Worm (Caenorhabditis elegans) whole organism, mixed stage, embryonic: Measurements from ENCODE around the gene spex-3.
A peak's percentile ranks its signal among the peaks of the same experiment; 100 is the strongest.

ENCODE experiments used
- M03D4.4 ChIP-seq: sonication (generic microtip); optimal IDR thresholded peaks from 2 replicates; lab custom pipeline; 2017; ENCODE audit warnings: mild to moderate bottlenecking, missing genetic modification characterization, missing compliant biosample characterization
- bed-3 ChIP-seq: fragments of 200-800 bp; sonication (Bioruptor generic); optimal IDR thresholded peaks from 3 replicates; lab custom pipeline; 2018; ENCODE audit warnings: mild to moderate bottlenecking, missing genetic modification characterization, moderate library complexity, missing compliant biosample characterization
- blmp-1 ChIP-seq: fragments of 150-350 bp; optimal IDR thresholded peaks from 2 replicates; lab custom pipeline; 2014; ENCODE audit warnings: missing biosample characterization, missing genetic modification characterization
- ces-1 ChIP-seq: fragments of 150-350 bp; optimal IDR thresholded peaks from 2 replicates; lab custom pipeline; 2014; ENCODE audit warnings: missing biosample characterization, missing genetic modification reagents, missing genetic modification characterization
- cnd-1 ChIP-seq: fragments of 200-800 bp; sonication (Bioruptor generic); optimal IDR thresholded peaks from 2 replicates; lab custom pipeline; 2018; ENCODE audit warnings: mild to moderate bottlenecking, missing genetic modification characterization, missing compliant biosample characterization
- drap-1 ChIP-seq: fragments of 200-800 bp; sonication (Bioruptor generic); optimal IDR thresholded peaks from 3 replicates; lab custom pipeline; 2018; ENCODE audit warnings: mild to moderate bottlenecking, missing genetic modification characterization, missing compliant biosample characterization
- elt-1 ChIP-seq: sonication (generic microtip); optimal IDR thresholded peaks from 2 replicates; lab custom pipeline; 2017; ENCODE audit warnings: missing genetic modification characterization, mild to moderate bottlenecking, missing compliant biosample characterization, antibody characterized with exemption, moderate library complexity, borderline replicate concordance; ENCODE audit not compliant: insufficient read depth
- elt-3 ChIP-seq: fragments of 150-350 bp; optimal IDR thresholded peaks from 2 replicates; lab custom pipeline; 2014; ENCODE audit warnings: missing biosample characterization, missing genetic modification characterization
- ham-2 ChIP-seq: fragments of 200-800 bp; sonication (Bioruptor generic); optimal IDR thresholded peaks from 2 replicates; lab custom pipeline; 2018; ENCODE audit warnings: mild to moderate bottlenecking, missing genetic modification characterization, missing compliant biosample characterization
- hlh-1 ChIP-seq: fragments of 150-350 bp; optimal IDR thresholded peaks from 2 replicates; lab custom pipeline; 2014; ENCODE audit warnings: missing biosample characterization, missing genetic modification reagents, missing genetic modification characterization
- lin-13 ChIP-seq: fragments of 150-350 bp; optimal IDR thresholded peaks from 2 replicates; lab custom pipeline; 2014; ENCODE audit warnings: missing biosample characterization, missing genetic modification characterization
- lin-32 ChIP-seq: fragments of 200-800 bp; sonication (Bioruptor generic); optimal IDR thresholded peaks from 2 replicates; lab custom pipeline; 2018; ENCODE audit warnings: mild to moderate bottlenecking, missing genetic modification characterization, missing compliant biosample characterization
- lsy-2 ChIP-seq: fragments of 150-350 bp; optimal IDR thresholded peaks from 2 replicates; lab custom pipeline; 2014; ENCODE audit warnings: missing biosample characterization, missing genetic modification characterization
- mab-5 ChIP-seq: fragments of 150-350 bp; optimal IDR thresholded peaks from 2 replicates; lab custom pipeline; 2014; ENCODE audit warnings: missing biosample characterization, missing genetic modification characterization
- mep-1 ChIP-seq: fragments of 150-350 bp; optimal IDR thresholded peaks from 2 replicates; lab custom pipeline; 2017; ENCODE audit warnings: missing biosample characterization, missing genetic modification reagents, missing genetic modification characterization, inconsistent platforms
- mls-2 ChIP-seq: sonication (generic microtip); optimal IDR thresholded peaks from 2 replicates; lab custom pipeline; 2016; ENCODE audit warnings: mild to moderate bottlenecking, missing genetic modification characterization, moderate library complexity, missing compliant biosample characterization
- nhr-12 ChIP-seq: fragments of 150-350 bp; optimal IDR thresholded peaks from 2 replicates; lab custom pipeline; 2014; ENCODE audit warnings: missing biosample characterization, missing genetic modification characterization
- nhr-2 ChIP-seq: fragments of 150-350 bp; optimal IDR thresholded peaks from 2 replicates; lab custom pipeline; 2014; ENCODE audit warnings: missing biosample characterization, missing genetic modification characterization
- nhr-237 ChIP-seq: fragments of 150-350 bp; optimal IDR thresholded peaks from 2 replicates; lab custom pipeline; 2014; ENCODE audit warnings: missing biosample characterization, missing genetic modification characterization
- nhr-28 ChIP-seq: fragments of 150-350 bp; optimal IDR thresholded peaks from 2 replicates; lab custom pipeline; 2014; ENCODE audit warnings: missing biosample characterization, missing genetic modification characterization
- nhr-76 ChIP-seq: sonication (generic microtip); optimal IDR thresholded peaks from 2 replicates; lab custom pipeline; 2017; ENCODE audit warnings: missing biosample characterization, missing genetic modification characterization
- pha-4 ChIP-seq: fragments of 150-350 bp; optimal IDR thresholded peaks from 2 replicates; lab custom pipeline; 2018; ENCODE audit warnings: missing biosample characterization, missing genetic modification reagents, missing genetic modification characterization
- sem-2 ChIP-seq: fragments of 200-800 bp; sonication (Bioruptor generic); optimal IDR thresholded peaks from 2 replicates; lab custom pipeline; 2018; ENCODE audit warnings: mild to moderate bottlenecking, missing genetic modification characterization, missing compliant biosample characterization
- snpc-4 ChIP-seq: fragments of 150-350 bp; optimal IDR thresholded peaks from 2 replicates; lab custom pipeline; 2014; ENCODE audit warnings: missing biosample characterization, missing genetic modification characterization
- sptf-1 ChIP-seq: sonication (generic microtip); optimal IDR thresholded peaks from 2 replicates; lab custom pipeline; 2017; ENCODE audit warnings: mild to moderate bottlenecking, missing genetic modification characterization, moderate library complexity, missing compliant biosample characterization
- unc-120 ChIP-seq: sonication (generic microtip); optimal IDR thresholded peaks from 2 replicates; lab custom pipeline; 2017; ENCODE audit warnings: missing genetic modification characterization, missing compliant biosample characterization; ENCODE audit not compliant: poor library complexity, severe bottlenecking
- unc-39 ChIP-seq: fragments of 150-350 bp; optimal IDR thresholded peaks from 2 replicates; lab custom pipeline; 2014; ENCODE audit warnings: missing biosample characterization, missing genetic modification characterization
- unc-62 ChIP-seq: fragments of 150-350 bp; optimal IDR thresholded peaks from 2 replicates; lab custom pipeline; 2014; ENCODE audit warnings: missing biosample characterization, missing genetic modification reagents, missing genetic modification characterization
- zip-8 ChIP-seq: fragments of 150-350 bp; optimal IDR thresholded peaks from 2 replicates; lab custom pipeline; 2014; ENCODE audit warnings: missing biosample characterization, missing genetic modification characterization
- ztf-11 ChIP-seq: fragments of 150-350 bp; optimal IDR thresholded peaks from 2 replicates; lab custom pipeline; 2014; ENCODE audit warnings: missing biosample characterization, missing genetic modification characterization

Gene spex-3

ce11 chrIII:1665799-1666308 is 36.4 kb downstream of the spex-3 start, which contains the start of gene Y22D7AR.3:
Y22D7AR.3 (minus strand) TSS chrIII:1665849.
- TF ChIP-seq zip-8 (tag; lab: Kevin White, UChicago) (peak; percentile 40), snpc-4 (no peak)

ce11 chrIII:1665373-1665772 is 36.9 kb downstream of the spex-3 start:
- TF ChIP-seq mab-5 (tag; lab: Kevin White, UChicago) (no peak), snpc-4 (no peak), nhr-2 (tag; lab: Kevin White, UChicago) (no peak), ces-1 (GFP tag; lab: Kevin White, UChicago) (no peak), lin-32 (GFP tag; lab: Kevin White, UChicago) (no peak), bed-3 (no peak), nhr-237 (tag; lab: Kevin White, UChicago) (no peak), M03D4.4 (tag; lab: Kevin White, UChicago) (no peak), blmp-1 (no peak), hlh-1 (no peak), elt-1 (tag; lab: Kevin White, UChicago) (no peak), sptf-1 (tag; lab: Kevin White, UChicago) (no peak), nhr-76 (tag; lab: Kevin White, UChicago) (no peak), ztf-11 (tag; lab: Kevin White, UChicago) (no peak), unc-39 (tag; lab: Kevin White, UChicago) (no peak), nhr-12 (tag; lab: Kevin White, UChicago) (no peak)

ce11 chrIII:1664761-1665266 is 37.4 kb downstream of the spex-3 start, which contains the start of gene Y22D7AL.16:
Y22D7AL.16 (minus strand) TSS chrIII:1665216.
- no peak for TF ChIP-seq cnd-1
- no peak for TF ChIP-seq elt-3 (tag; lab: Kevin White, UChicago)
- TF ChIP-seq nhr-237 (tag; lab: Kevin White, UChicago): no peak
- no peak for TF ChIP-seq ces-1 (GFP tag; lab: Kevin White, UChicago)
- no peak for TF ChIP-seq elt-1 (tag; lab: Kevin White, UChicago)
- TF ChIP-seq zip-8 (tag; lab: Kevin White, UChicago): no peak
- no peak for TF ChIP-seq lin-32 (GFP tag; lab: Kevin White, UChicago)
- no peak for TF ChIP-seq unc-39 (tag; lab: Kevin White, UChicago)

ce11 chrIII:1663056-1663455 is 39.2 kb downstream of the spex-3 start:
- TF ChIP-seq drap-1 (GFP tag; lab: Kevin White, UChicago) (no peak), zip-8 (tag; lab: Kevin White, UChicago) (no peak), unc-120 (tag; lab: Kevin White, UChicago) (no peak), mls-2 (tag; lab: Kevin White, UChicago) (no peak), mep-1 (no peak), nhr-237 (tag; lab: Kevin White, UChicago) (no peak), elt-3 (tag; lab: Kevin White, UChicago) (no peak), unc-62 (GFP tag; lab: Kevin White, UChicago) (no peak), nhr-12 (tag; lab: Kevin White, UChicago) (no peak)

- TF ChIP-seq nhr-237 (tag; lab: Kevin White, UChicago): no peak
- TF ChIP-seq nhr-2 (tag; lab: Kevin White, UChicago): no peak
- TF ChIP-seq lin-13 (tag; lab: Kevin White, UChicago): no peak
- TF ChIP-seq zip-8 (tag; lab: Kevin White, UChicago): no peak
- TF ChIP-seq pha-4 (tag; lab: Kevin White, UChicago): no peak
- no peak for TF ChIP-seq cnd-1
- TF ChIP-seq elt-3 (tag; lab: Kevin White, UChicago): no peak
- no peak for TF ChIP-seq sptf-1 (tag; lab: Kevin White, UChicago)
- TF ChIP-seq nhr-28: no peak
- no peak for TF ChIP-seq M03D4.4 (tag; lab: Kevin White, UChicago)
- TF ChIP-seq mep-1: no peak
- TF ChIP-seq lsy-2 (tag; lab: Kevin White, UChicago): no peak
- no peak for TF ChIP-seq sem-2
- no peak for TF ChIP-seq ces-1 (GFP tag; lab: Kevin White, UChicago)
- TF ChIP-seq unc-62 (GFP tag; lab: Kevin White, UChicago): no peak
- no peak for TF ChIP-seq ham-2 (GFP tag; lab: Kevin White, UChicago)
- TF ChIP-seq snpc-4: no peak
- no peak for TF ChIP-seq mab-5 (tag; lab: Kevin White, UChicago)
- no peak for TF ChIP-seq unc-120 (tag; lab: Kevin White, UChicago)
- TF ChIP-seq, all 35 proteins: peak for 0
Observed at ce11 chrIII:1662405-1662804, 39.8 kb downstream of the spex-3 start.
